Worm (Caenorhabditis elegans): ENCODE results near the gene R74.7.

R74.7 gene

DNA sequence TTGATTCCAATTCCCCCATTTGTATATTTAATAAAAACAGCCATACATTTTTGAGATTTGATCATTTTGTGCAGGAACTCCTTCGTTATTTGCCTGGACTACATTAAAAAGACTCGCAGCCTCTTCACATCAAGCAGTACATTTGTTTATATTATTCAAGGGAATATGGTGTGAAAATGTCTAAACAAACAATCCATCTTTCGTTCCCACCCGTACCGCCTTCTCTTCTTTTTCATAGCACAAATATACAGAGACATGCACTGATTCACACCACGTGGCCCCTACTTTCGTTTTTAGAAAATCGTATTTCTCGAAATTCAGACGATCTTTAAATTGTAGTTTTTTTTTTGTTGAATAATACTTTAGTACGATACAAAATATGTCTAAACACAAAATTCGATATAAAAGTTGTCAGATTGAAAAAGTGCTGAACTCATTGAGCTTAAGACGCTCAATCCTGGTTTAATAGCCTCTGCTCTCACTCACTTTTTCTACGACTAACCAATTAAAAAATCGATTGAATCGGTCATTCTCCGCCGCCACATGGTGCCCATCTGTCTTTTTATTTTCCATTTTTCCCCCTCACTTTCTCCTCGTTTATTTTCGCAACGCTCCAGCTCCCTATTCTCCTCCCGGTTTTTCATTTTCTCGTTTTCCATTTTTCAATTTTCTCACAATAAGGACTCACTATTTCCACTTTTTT is 8.8 kb upstream of the R74.7 start (continued):
- TF ChIP-seq nhr-11 (tag; optimal IDR thresholded peaks at IDR 0.05) (no peak), fkh-8 (tag; optimal IDR thresholded peaks at IDR 0.05) (no peak), ceh-88 (GFP tag; IDR thresholded peaks at IDR 0.05) (no peak), nhr-20 (tag; optimal IDR thresholded peaks at IDR 0.05) (peak; percentile 37), rnt-1 (tag; optimal IDR thresholded peaks at IDR 0.05) (peak; percentile 53), lsy-2 (tag; optimal IDR thresholded peaks at IDR 0.05) (peak; percentile 2 to 51), mab-9 (GFP tag; IDR thresholded peaks at IDR 0.05) (no peak), irx-1 (tag; optimal IDR thresholded peaks at IDR 0.05) (peak; percentile 35), aly-2 (tag; optimal IDR thresholded peaks at IDR 0.05) (peak; percentile 94), zip-4 (GFP tag; optimal IDR thresholded peaks at IDR 0.05) (peak; percentile 28), elt-2 (tag; optimal IDR thresholded peaks at IDR 0.05) (peak; percentile 60), jun-1 (tag; optimal IDR thresholded peaks at IDR 0.05) (no peak), C34B4.2 (tag; optimal IDR thresholded peaks at IDR 0.05) (no peak), lin-15B (tag; optimal IDR thresholded peaks at IDR 0.05) (no peak), ceh-90 (tag; optimal IDR thresholded peaks at IDR 0.05) (no peak), hlh-17 (GFP tag; optimal IDR thresholded peaks at IDR 0.05; ENCODE audit: borderline replicate concordance) (peak; percentile 5), zag-1 (tag; optimal IDR thresholded peaks at IDR 0.05) (no peak), nhr-71 (tag; optimal IDR thresholded peaks at IDR 0.05) (peak; percentile 83), lin-35 (GFP tag; optimal IDR thresholded peaks at IDR 0.05) (peak in 1 of 2 experiments; percentile 34), isw-1 (GFP tag; IDR thresholded peaks at IDR 0.05) (no peak), mdl-1 (tag; optimal IDR thresholded peaks at IDR 0.05) (no peak), egl-27 (tag; optimal IDR thresholded peaks at IDR 0.05) (no peak), unc-30 (tag; optimal IDR thresholded peaks at IDR 0.05) (no peak), unc-62 (GFP tag; optimal IDR thresholded peaks at IDR 0.05) (no peak), egl-13 (tag; optimal IDR thresholded peaks at IDR 0.05) (no peak), ceh-82 (tag; optimal IDR thresholded peaks at IDR 0.05) (no peak), pqm-1 (tag; optimal IDR thresholded peaks at IDR 0.05) (no peak), nhr-77 (tag; optimal IDR thresholded peaks at IDR 0.05) (no peak), unc-98 (GFP tag; IDR thresholded peaks at IDR 0.05) (no peak), alr-1 (tag; optimal IDR thresholded peaks at IDR 0.05; ENCODE audit: borderline replicate concordance) (no peak), snu-23 (GFP tag; optimal IDR thresholded peaks at IDR 0.05) (peak; percentile 49), tlp-1 (tag; optimal IDR thresholded peaks at IDR 0.05) (no peak)

DNA sequence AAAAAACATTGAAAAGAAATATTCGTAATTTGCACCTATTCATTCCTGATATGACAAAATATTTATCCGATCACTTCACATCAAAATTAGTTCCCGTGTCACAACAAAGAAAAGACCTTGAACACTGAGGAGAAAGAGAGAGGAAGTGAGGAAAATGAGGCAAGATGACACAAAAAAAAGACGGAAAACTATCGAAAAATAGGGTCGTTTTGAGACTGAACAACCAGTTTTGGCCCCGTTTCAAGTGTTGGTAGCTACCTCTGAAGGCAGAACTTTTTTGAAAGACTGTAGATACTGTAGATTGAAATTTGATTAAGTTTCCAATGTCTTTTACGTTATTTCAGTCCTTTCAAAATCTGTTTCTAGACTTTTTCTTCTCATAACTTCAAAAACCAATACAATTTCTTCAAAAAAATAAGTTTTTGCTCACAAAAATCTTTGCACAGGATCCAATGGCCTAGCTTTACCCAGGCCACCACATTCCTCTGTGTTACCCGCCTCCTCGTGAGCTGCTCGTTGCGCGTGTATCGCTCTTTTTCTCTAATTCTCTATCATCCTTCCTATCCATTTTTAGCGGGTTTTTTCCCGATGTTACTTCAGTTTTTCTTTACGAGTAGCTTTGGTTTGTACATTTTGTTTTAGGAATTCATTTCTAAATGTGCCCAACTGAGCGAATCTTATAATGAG is 7.8 kb upstream of the R74.7 start:
- TF ChIP-seq fkh-10 (GFP tag; optimal IDR thresholded peaks at IDR 0.05) = peak; percentile 42
- peak in 1 of 2 experiments; percentile 69 for TF ChIP-seq lin-35 (GFP tag; optimal IDR thresholded peaks at IDR 0.05)
- no peak for TF ChIP-seq C34B4.2 (tag; optimal IDR thresholded peaks at IDR 0.05)
- TF ChIP-seq fkh-8 (tag; optimal IDR thresholded peaks at IDR 0.05) = peak; percentile 85
- TF ChIP-seq alr-1 (tag; optimal IDR thresholded peaks at IDR 0.05; ENCODE audit: borderline replicate concordance) = no peak
- TF ChIP-seq nhr-85 (tag) = peak; percentile 76
- TF ChIP-seq blmp-1 (tag; optimal IDR thresholded peaks at IDR 0.05) = no peak
- TF ChIP-seq swsn-7 (tag; optimal IDR thresholded peaks at IDR 0.05) = peak; percentile 55
- TF ChIP-seq mep-1 (tag; optimal IDR thresholded peaks at IDR 0.05) = peak; percentile 56
- TF ChIP-seq C04F5.9 (tag; optimal IDR thresholded peaks at IDR 0.05) = no peak
- peak; percentile 67 to 74 for TF ChIP-seq efl-1 (optimal IDR thresholded peaks at IDR 0.05)
- peak; percentile 56 to 94 for TF ChIP-seq efl-1 (GFP tag; optimal IDR thresholded peaks at IDR 0.05 in 1 of 2)
- TF ChIP-seq nhr-77 (tag; optimal IDR thresholded peaks at IDR 0.05) = peak; percentile 2
- no peak for TF ChIP-seq efl-3 (GFP tag; optimal IDR thresholded peaks at IDR 0.05)
- peak; percentile 21 for TF ChIP-seq C16A3.4 (tag; optimal IDR thresholded peaks at IDR 0.05)
- TF ChIP-seq skn-1 (tag; optimal IDR thresholded peaks at IDR 0.05) = peak; percentile 75
- peak; percentile 73 for TF ChIP-seq unc-86 (tag; optimal IDR thresholded peaks at IDR 0.05)
- TF ChIP-seq hpl-2 (GFP tag; optimal IDR thresholded peaks at IDR 0.05) = no peak
- TF ChIP-seq nhr-76 (tag; optimal IDR thresholded peaks at IDR 0.05) = no peak
- TF ChIP-seq nhr-20 (tag; optimal IDR thresholded peaks at IDR 0.05) = peak; percentile 50
- no peak for TF ChIP-seq hlh-17 (GFP tag; optimal IDR thresholded peaks at IDR 0.05; ENCODE audit: borderline replicate concordance)
- peak; percentile 69 for TF ChIP-seq isw-1 (GFP tag; IDR thresholded peaks at IDR 0.05)
- no peak for TF ChIP-seq elt-2 (tag; optimal IDR thresholded peaks at IDR 0.05)
- peak; percentile 56 for TF ChIP-seq nhr-19 (GFP tag; conservative IDR thresholded peaks at IDR 0.05)
- peak; percentile 84 for TF ChIP-seq nhr-71 (tag; optimal IDR thresholded peaks at IDR 0.05)
- no peak for TF ChIP-seq tlp-1 (tag; optimal IDR thresholded peaks at IDR 0.05)
- no peak for TF ChIP-seq elt-3 (tag; optimal IDR thresholded peaks at IDR 0.05)
- TF ChIP-seq unc-98 (GFP tag; IDR thresholded peaks at IDR 0.05) = 0 out of 2 replicates have a peak, but pooled peaks have one; percentile 49
- TF ChIP-seq irx-1 (tag; optimal IDR thresholded peaks at IDR 0.05) = peak; percentile 71
- TF ChIP-seq mab-9 (GFP tag; IDR thresholded peaks at IDR 0.05) = no peak

Measured in whole organism, L1 larva.